Fruit fly (Drosophila melanogaster) whole organism, embryonic: ENCODE data around the gene Hand.

Source experiments
- Atf6 ChIP-seq: fragments of 200-800 bp; sonication (Bioruptor generic); IDR thresholded peaks from 2 replicates; pipeline ENCODE4 v1.3.6; 2022; ENCODE audit warnings: missing biosample characterization, missing genetic modification characterization
- Awh ChIP-seq: fragments of 200-800 bp; sonication (Bioruptor generic); IDR thresholded peaks from 2 replicates; pipeline ENCODE4, ENCODE4 v1.3.6; 2022; ENCODE audit warnings: missing biosample characterization, missing genetic modification characterization
- CG10147 ChIP-seq: fragments of 200-800 bp; sonication (Bioruptor generic); optimal IDR thresholded peaks from 2 replicates; lab custom pipeline; 2019; ENCODE audit warnings: missing biosample characterization, mild to moderate bottlenecking, missing genetic modification characterization, moderate library complexity
- CG10267 ChIP-seq: fragments of 200-800 bp; sonication (Bioruptor generic); optimal IDR thresholded peaks from 2 replicates; lab custom pipeline; 2018; ENCODE audit warnings: missing biosample characterization, mild to moderate bottlenecking, missing genetic modification characterization, moderate library complexity
- CG10431 ChIP-seq: fragments of 200-800 bp; sonication (Bioruptor generic); optimal IDR thresholded peaks from 3 replicates; lab custom pipeline; 2018; ENCODE audit warnings: missing biosample characterization, mild to moderate bottlenecking, missing genetic modification characterization
- CG10979 ChIP-seq: fragments of 200-800 bp; sonication (Bioruptor generic); optimal IDR thresholded peaks from 2 replicates; lab custom pipeline; 2018; ENCODE audit warnings: missing biosample characterization, mild to moderate bottlenecking, missing genetic modification characterization, moderate library complexity
- CG12659 ChIP-seq: fragments of 200-800 bp; sonication (Bioruptor generic); optimal IDR thresholded peaks from 3 replicates; lab custom pipeline; 2017; ENCODE audit warnings: mild to moderate bottlenecking, missing biosample characterization, missing genetic modification reagents, missing genetic modification characterization
- CG14860 ChIP-seq: fragments of 200-800 bp; sonication (Bioruptor generic); IDR thresholded peaks from 3 replicates; pipeline ENCODE4 v1.3.6; 2022; ENCODE audit warnings: missing biosample characterization, missing genetic modification characterization; ENCODE audit not compliant: partially characterized antibody
- CG15514 ChIP-seq: fragments of 200-800 bp; sonication (Bioruptor generic); optimal IDR thresholded peaks from 3 replicates; lab custom pipeline; 2017; ENCODE audit warnings: missing biosample characterization, missing genetic modification characterization, mild to moderate bottlenecking, moderate library complexity, missing genetic modification reagents
- CG1603 ChIP-seq: fragments of 200-800 bp; sonication (Bioruptor generic); optimal IDR thresholded peaks from 2 replicates; lab custom pipeline; 2019; ENCODE audit warnings: missing biosample characterization, mild to moderate bottlenecking, missing genetic modification characterization, moderate library complexity
- CG17612 ChIP-seq: fragments of 200-800 bp; sonication (Bioruptor generic); IDR thresholded peaks from 2 replicates; pipeline ENCODE4 v1.3.6; 2022; ENCODE audit warnings: missing biosample characterization, missing genetic modification characterization
- CG17802 ChIP-seq: fragments of 200-800 bp; sonication (Bioruptor generic); optimal IDR thresholded peaks from 2 replicates; lab custom pipeline; 2018; ENCODE audit warnings: missing biosample characterization, mild to moderate bottlenecking, missing genetic modification characterization, moderate library complexity
- CG18476 ChIP-seq: fragments of 200-800 bp; sonication (Bioruptor generic); optimal IDR thresholded peaks from 2 replicates; lab custom pipeline; 2016; ENCODE audit warnings: missing biosample characterization, mild to moderate bottlenecking, missing genetic modification characterization
- CG2875 ChIP-seq: fragments of 200-800 bp; sonication (Bioruptor generic); optimal IDR thresholded peaks from 2 replicates; lab custom pipeline; 2017; ENCODE audit warnings: missing biosample characterization, mild to moderate bottlenecking, missing genetic modification characterization, missing genetic modification reagents
- CG31441 ChIP-seq: fragments of 200-800 bp; sonication (Bioruptor generic); IDR thresholded peaks from 2 replicates; pipeline ENCODE4 v1.3.6; 2022; ENCODE audit warnings: missing biosample characterization, missing genetic modification characterization
- CG33557 ChIP-seq: fragments of 200-800 bp; sonication (Bioruptor generic); optimal IDR thresholded peaks from 2 replicates; lab custom pipeline; 2019; ENCODE audit warnings: missing biosample characterization, mild to moderate bottlenecking, missing genetic modification characterization, moderate library complexity
- CG34376 ChIP-seq: fragments of 200-800 bp; sonication (Bioruptor generic); optimal IDR thresholded peaks from 2 replicates; lab custom pipeline; 2018; ENCODE audit warnings: missing biosample characterization, mild to moderate bottlenecking, missing genetic modification characterization
- CG4707 ChIP-seq: fragments of 200-800 bp; sonication (Bioruptor generic); optimal IDR thresholded peaks from 2 replicates; lab custom pipeline; 2018; ENCODE audit warnings: missing biosample characterization, mild to moderate bottlenecking, missing genetic modification characterization, moderate library complexity
- CG4820 ChIP-seq: fragments of 200-800 bp; sonication (Bioruptor generic); optimal IDR thresholded peaks from 3 replicates; lab custom pipeline; 2016; ENCODE audit warnings: missing biosample characterization, missing genetic modification characterization
- CG6813 ChIP-seq: fragments of 200-800 bp; sonication (Bioruptor generic); optimal IDR thresholded peaks from 2 replicates; lab custom pipeline; 2017; ENCODE audit warnings: missing biosample characterization, missing genetic modification characterization, mild to moderate bottlenecking, moderate library complexity, missing genetic modification reagents
- CG7271 ChIP-seq: fragments of 200-800 bp; sonication (Bioruptor generic); optimal IDR thresholded peaks from 2 replicates; lab custom pipeline; 2018; ENCODE audit warnings: missing biosample characterization, mild to moderate bottlenecking, missing genetic modification characterization, moderate library complexity
- CG7745 ChIP-seq: fragments of 200-800 bp; sonication (Bioruptor generic); optimal IDR thresholded peaks from 2 replicates; lab custom pipeline; 2018; ENCODE audit warnings: missing biosample characterization, mild to moderate bottlenecking, missing genetic modification characterization, moderate library complexity
- CG8944 ChIP-seq: fragments of 200-800 bp; sonication (Bioruptor generic); optimal IDR thresholded peaks from 3 replicates; lab custom pipeline; 2016; ENCODE audit warnings: missing biosample characterization, missing genetic modification characterization
- CG9876 ChIP-seq: fragments of 200-800 bp; sonication (Bioruptor generic); optimal IDR thresholded peaks from 2 replicates; lab custom pipeline; 2016; ENCODE audit warnings: missing biosample characterization, missing genetic modification characterization
- CG9932 ChIP-seq: fragments of 200-800 bp; sonication (Bioruptor generic); IDR thresholded peaks from 2 replicates; pipeline ENCODE4 v1.3.6; 2022; ENCODE audit warnings: missing biosample characterization, missing genetic modification characterization
- D19B ChIP-seq: fragments of 200-800 bp; sonication (Bioruptor generic); optimal IDR thresholded peaks from 2 replicates; lab custom pipeline; 2017; ENCODE audit warnings: missing biosample characterization, mild to moderate bottlenecking, missing genetic modification characterization
- Fer3 ChIP-seq: fragments of 200-800 bp; sonication (Bioruptor generic); optimal IDR thresholded peaks from 2 replicates; lab custom pipeline; 2018; ENCODE audit warnings: missing biosample characterization, mild to moderate bottlenecking, missing genetic modification characterization, moderate library complexity
- Gug ChIP-seq: fragments of 200-800 bp; sonication (Bioruptor generic); IDR thresholded peaks from 4 replicates; pipeline ENCODE4 v1.3.6; 2022; ENCODE audit warnings: missing biosample characterization, missing genetic modification characterization
- H2.0 ChIP-seq: fragments of 200-800 bp; sonication (Bioruptor generic); IDR thresholded peaks from 2 replicates; pipeline ENCODE4 v1.3.6; 2022; ENCODE audit warnings: missing biosample characterization, missing genetic modification characterization
- Med ChIP-seq: fragments of 200-800 bp; sonication (Bioruptor generic); peaks from one replicate; lab custom pipeline; 2016; ENCODE audit warnings: missing biosample characterization, missing genetic modification characterization, mild to moderate bottlenecking, inconsistent platforms, moderate library complexity
- Myb ChIP-seq: fragments of 200-800 bp; sonication (Bioruptor generic); optimal IDR thresholded peaks from 2 replicates; lab custom pipeline; 2016; ENCODE audit warnings: missing biosample characterization, missing genetic modification characterization
- Neu2 ChIP-seq: fragments of 200-800 bp; sonication (Bioruptor generic); optimal IDR thresholded peaks from 3 replicates; lab custom pipeline; 2016; ENCODE audit warnings: missing biosample characterization, missing genetic modification characterization, borderline replicate concordance
- az2 ChIP-seq: fragments of 200-800 bp; sonication (Bioruptor generic); optimal IDR thresholded peaks from 3 replicates; lab custom pipeline; 2016; ENCODE audit warnings: missing biosample characterization, missing genetic modification characterization
- cad ChIP-seq: fragments of >200 bp; optimal IDR thresholded peaks from 2 replicates; lab custom pipeline; 2017; ENCODE audit warnings: missing biosample characterization, missing genetic modification characterization
- chn ChIP-seq: fragments of 200-800 bp; sonication (Bioruptor generic); optimal IDR thresholded peaks from 2 replicates; lab custom pipeline; 2016; ENCODE audit warnings: missing biosample characterization, missing genetic modification characterization
- danr ChIP-seq: fragments of 200-800 bp; sonication (Bioruptor generic); IDR thresholded peaks from 2 replicates; pipeline ENCODE4 v1.3.6; 2022; ENCODE audit warnings: missing biosample characterization, missing genetic modification characterization
- dmrt99B ChIP-seq: fragments of 200-800 bp; sonication (Bioruptor generic); optimal IDR thresholded peaks from 2 replicates; lab custom pipeline; 2018; ENCODE audit warnings: missing biosample characterization, mild to moderate bottlenecking, missing genetic modification characterization, moderate library complexity
- dysf ChIP-seq: fragments of 200-800 bp; sonication (Bioruptor generic); IDR thresholded peaks from 3 replicates; pipeline ENCODE4 v1.3.6; 2022; ENCODE audit warnings: missing biosample characterization, missing genetic modification characterization
- fd3F ChIP-seq: fragments of 200-800 bp; sonication (Bioruptor generic); optimal IDR thresholded peaks from 2 replicates; lab custom pipeline; 2018; ENCODE audit warnings: missing biosample characterization, mild to moderate bottlenecking, missing genetic modification characterization, moderate library complexity
- ind ChIP-seq: fragments of 200-800 bp; sonication (Bioruptor generic); optimal IDR thresholded peaks from 3 replicates; lab custom pipeline; 2016; ENCODE audit warnings: missing biosample characterization, missing genetic modification characterization
- org-1 ChIP-seq: fragments of 200-800 bp; sonication (Bioruptor generic); optimal IDR thresholded peaks from 2 replicates; lab custom pipeline; 2017; ENCODE audit warnings: missing biosample characterization, missing genetic modification characterization
- pho ChIP-seq: fragments of 200-800 bp; sonication (Bioruptor generic); optimal IDR thresholded peaks from 2 replicates; lab custom pipeline; 2016; ENCODE audit warnings: missing biosample characterization, missing genetic modification characterization
- ranshi ChIP-seq: fragments of 200-800 bp; sonication (Bioruptor generic); IDR thresholded peaks from 2 replicates; pipeline ENCODE4 v1.3.6; 2022; ENCODE audit warnings: missing biosample characterization, missing genetic modification characterization
- run ChIP-seq: fragments of 200-800 bp; sonication (Bioruptor generic); optimal IDR thresholded peaks from 3 replicates; lab custom pipeline; 2018; ENCODE audit warnings: missing biosample characterization, mild to moderate bottlenecking, missing genetic modification characterization
- slp2 ChIP-seq: fragments of 200-800 bp; sonication (Bioruptor generic); optimal IDR thresholded peaks from 2 replicates; lab custom pipeline; 2016; ENCODE audit warnings: missing biosample characterization, missing genetic modification characterization
- tgo ChIP-seq: fragments of 200-800 bp; sonication (Bioruptor generic); IDR thresholded peaks from 3 replicates; pipeline ENCODE4 v1.3.6; 2022; ENCODE audit warnings: missing biosample characterization, missing genetic modification characterization
- tup ChIP-seq: fragments of 200-800 bp; sonication (Bioruptor generic); optimal IDR thresholded peaks from 2 replicates; lab custom pipeline; 2016; ENCODE audit warnings: missing biosample characterization, mild to moderate bottlenecking, missing genetic modification characterization, moderate library complexity
- unc-4 ChIP-seq: fragments of 200-800 bp; sonication (Bioruptor generic); IDR thresholded peaks from 2 replicates; pipeline ENCODE4 v1.3.6; 2022; ENCODE audit warnings: missing biosample characterization, missing genetic modification characterization; ENCODE audit not compliant: partially characterized antibody
- wor ChIP-seq: fragments of 200-800 bp; sonication (Bioruptor generic); IDR thresholded peaks from 2 replicates; pipeline ENCODE4 v1.3.6; 2022; ENCODE audit warnings: missing biosample characterization, missing genetic modification characterization
- zen ChIP-seq: fragments of 200-800 bp; sonication (Bioruptor generic); optimal IDR thresholded peaks from 3 replicates; lab custom pipeline; 2018; ENCODE audit warnings: missing biosample characterization, mild to moderate bottlenecking, missing genetic modification characterization, moderate library complexity
- zf30C ChIP-seq: fragments of 200-800 bp; sonication (Bioruptor generic); optimal IDR thresholded peaks from 3 replicates; lab custom pipeline; 2018; ENCODE audit warnings: missing biosample characterization, mild to moderate bottlenecking, missing genetic modification characterization

The Hand gene

dm6 chr2L:10299810-10300147 lies 4.6 kb upstream of the Hand start, which contains the start of gene CYLD (continued):
- TF ChIP-seq CG7745 (tag; lab: Kevin White, UChicago) (no peak), CG6813 (GFP tag; lab: Kevin White, UChicago) (no peak), fd3F (GFP tag; lab: Kevin White, UChicago) (peak; percentile 51), CG34376 (GFP tag; lab: Kevin White, UChicago) (peak; percentile 19), pho (GFP tag; lab: Kevin White, UChicago) (peak; percentile 18), chn (GFP tag; lab: Kevin White, UChicago) (no peak), CG17802 (tag; lab: Kevin White, UChicago) (no peak), Atf6 (GFP tag; lab: Robert Waterston, UW) (peak; percentile 81), CG10431 (GFP tag; lab: Kevin White, UChicago) (peak; percentile 13), az2 (GFP tag; lab: Kevin White, UChicago) (peak; percentile 77), ind (peak; percentile 58), D19B (GFP tag; lab: Kevin White, UChicago) (no peak), org-1 (GFP tag; lab: Kevin White, UChicago) (peak; percentile 32), CG18476 (GFP tag; lab: Kevin White, UChicago) (peak; percentile 32), CG4820 (GFP tag; lab: Kevin White, UChicago) (peak; percentile 60), Neu2 (GFP tag; lab: Kevin White, UChicago) (no peak), cad (no peak), CG14860 (GFP tag; lab: Robert Waterston, UW) (no peak; the same call in 2 of the 3 replicates), CG10147 (GFP tag; lab: Kevin White, UChicago) (peak; percentile 61), CG9876 (no peak), Fer3 (tag; lab: Kevin White, UChicago) (peak; percentile 75), CG33557 (GFP tag; lab: Kevin White, UChicago) (peak; percentile 6), Myb (GFP tag; lab: Kevin White, UChicago) (no peak), zen (tag; lab: Kevin White, UChicago) (peak; percentile 62), wor (GFP tag; lab: Robert Waterston, UW) (peak; percentile 30; the same call in 1 of the 2 replicates), Gug (no peak), dysf (GFP tag; lab: Robert Waterston, UW) (peak; percentile 62; the same call in 1 of the 3 replicates), tgo (peak; percentile 61; the same call in 2 of the 3 replicates), CG31441 (GFP tag; lab: Robert Waterston, UW) (peak; percentile 76), CG15514 (peak; percentile 66), CG17612 (GFP tag; lab: Robert Waterston, UW) (no peak), H2.0 (GFP tag; lab: Robert Waterston, UW) (peak; percentile 66), CG2875 (GFP tag; lab: Kevin White, UChicago) (peak; percentile 41), tup (no peak), CG9932 (GFP tag; lab: Robert Waterston, UW) (no peak), CG10267 (tag; lab: Kevin White, UChicago) (peak; percentile 77), slp2 (GFP tag; lab: Kevin White, UChicago) (no peak), danr (GFP tag; lab: Robert Waterston, UW) (no peak), dmrt99B (peak; percentile 72), CG4707 (GFP tag; lab: Kevin White, UChicago) (peak; percentile 9), Med (GFP tag; lab: Kevin White, UChicago) (peak; percentile 83), CG8944 (no peak), Awh (GFP tag; lab: Robert Waterston, UW) (no peak), CG7271 (tag; lab: Kevin White, UChicago) (peak; percentile 44), run (tag; lab: Kevin White, UChicago) (no peak), unc-4 (GFP tag; lab: Robert Waterston, UW) (no peak; the same call in 1 of the 2 replicates), zf30C (peak; percentile 86), CG10979 (tag; lab: Kevin White, UChicago) (peak; percentile 72), CG1603 (tag; lab: Kevin White, UChicago) (peak; percentile 76), ranshi (GFP tag; lab: Robert Waterston, UW) (no peak; the same call in 1 of the 2 replicates), CG12659 (GFP tag; lab: Kevin White, UChicago) (peak; percentile 67)
